Worm (Caenorhabditis elegans): ENCODE measurements around the gene dhs-7.

Gene dhs-7

ce11 chrII:7200051-7200599 is 8.1 kb downstream of the dhs-7 start, which contains the start of gene pcrg-1 (continued):
- peak; percentile 74 for TF ChIP-seq mep-1 (tag; optimal IDR thresholded peaks at IDR 0.05)
- peak; percentile 41 for TF ChIP-seq nhr-77 (tag; optimal IDR thresholded peaks at IDR 0.05)
- peak; percentile 36 for TF ChIP-seq sox-4 (tag; optimal IDR thresholded peaks at IDR 0.05)
- TF ChIP-seq ceh-88 (GFP tag; IDR thresholded peaks at IDR 0.05) = peak; percentile 76
- TF ChIP-seq vab-15 (tag; optimal IDR thresholded peaks at IDR 0.05) = no peak
- peak; percentile 77 for TF ChIP-seq grh-1 (GFP tag; IDR thresholded peaks at IDR 0.05)
- TF ChIP-seq lin-15B (tag; optimal IDR thresholded peaks at IDR 0.05) = no peak
- TF ChIP-seq pax-3 (tag; optimal IDR thresholded peaks at IDR 0.05) = peak; percentile 51
- peak; percentile 7 for TF ChIP-seq blmp-1 (tag; optimal IDR thresholded peaks at IDR 0.05)
- peak; percentile 15 for TF ChIP-seq Y116A8C.19 (tag; optimal IDR thresholded peaks at IDR 0.05; ENCODE audit: borderline replicate concordance)
- peak; percentile 61 for TF ChIP-seq efl-3 (GFP tag; optimal IDR thresholded peaks at IDR 0.05)
- no peak for TF ChIP-seq aha-1 (tag; optimal IDR thresholded peaks at IDR 0.05)
- TF ChIP-seq fos-1 (tag; optimal IDR thresholded peaks at IDR 0.05) = peak; percentile 57
- peak; percentile 89 for TF ChIP-seq nhr-90 (tag; optimal IDR thresholded peaks at IDR 0.05; ENCODE audit: poor library complexity)
- no peak for TF ChIP-seq pag-3 (tag; optimal IDR thresholded peaks at IDR 0.05; ENCODE audit: borderline replicate concordance, insufficient read depth)
- TF ChIP-seq hlh-17 (GFP tag; optimal IDR thresholded peaks at IDR 0.05; ENCODE audit: borderline replicate concordance) = no peak
- TF ChIP-seq sptf-1 (tag; optimal IDR thresholded peaks at IDR 0.05) = no peak
- peak; percentile 36 for TF ChIP-seq aly-2 (tag; optimal IDR thresholded peaks at IDR 0.05)
- TF ChIP-seq lin-13 (GFP tag; optimal IDR thresholded peaks at IDR 0.05) = peak; percentile 64
- 0 out of 2 replicates have a peak, but pooled peaks have one; percentile 9 for TF ChIP-seq unc-98 (GFP tag; IDR thresholded peaks at IDR 0.05)
- TF ChIP-seq xbp-1 (tag; optimal IDR thresholded peaks at IDR 0.05) = peak; percentile 76
- TF ChIP-seq alr-1 (tag; optimal IDR thresholded peaks at IDR 0.05; ENCODE audit: borderline replicate concordance) = no peak
- TF ChIP-seq irx-1 (tag; optimal IDR thresholded peaks at IDR 0.05) = peak; percentile 80
- TF ChIP-seq unc-30 (tag; optimal IDR thresholded peaks at IDR 0.05) = no peak
- peak; percentile 93 for TF ChIP-seq nhr-19 (GFP tag; conservative IDR thresholded peaks at IDR 0.05)
- TF ChIP-seq lin-39 (tag; optimal IDR thresholded peaks at IDR 0.05) = peak; percentile 71
- peak; percentile 51 for TF ChIP-seq nhr-76 (tag; optimal IDR thresholded peaks at IDR 0.05)
- peak; percentile 89 for TF ChIP-seq nhr-71 (tag; optimal IDR thresholded peaks at IDR 0.05)
- TF ChIP-seq lin-35 (GFP tag; optimal IDR thresholded peaks at IDR 0.05) = peak; percentile 53 to 72
- TF ChIP-seq fkh-4 (tag; optimal IDR thresholded peaks at IDR 0.05; ENCODE audit: borderline replicate concordance) = no peak
- TF ChIP-seq dsc-1 (tag; optimal IDR thresholded peaks at IDR 0.05) = peak; percentile 87
- TF ChIP-seq zag-1 (tag; optimal IDR thresholded peaks at IDR 0.05) = no peak

ce11 chrII:7199308-7199707 is 9.0 kb downstream of the dhs-7 start, which contains the start of gene E04F6.6:
Gene E04F6.6, minus strand, starts transcription at chrII:7199565.
- peak; percentile 14 for TF ChIP-seq nhr-20 (tag; optimal IDR thresholded peaks at IDR 0.05)
- TF ChIP-seq lsy-2 (tag; optimal IDR thresholded peaks at IDR 0.05) = no peak
- peak in 2 of 6 experiments; percentile 12 to 67 for TF ChIP-seq elt-3 (tag; optimal IDR thresholded peaks at IDR 0.05)
- TF ChIP-seq blmp-1 (tag; optimal IDR thresholded peaks at IDR 0.05) = peak; percentile 34
- TF ChIP-seq Y116A8C.19 (tag; optimal IDR thresholded peaks at IDR 0.05; ENCODE audit: borderline replicate concordance) = no peak

- no peak for TF ChIP-seq dsc-1 (tag; optimal IDR thresholded peaks at IDR 0.05)
- TF ChIP-seq swsn-7 (tag; optimal IDR thresholded peaks at IDR 0.05) = no peak
- no peak for TF ChIP-seq ets-5 (GFP tag; IDR thresholded peaks at IDR 0.05)
- TF ChIP-seq fos-1 (tag; optimal IDR thresholded peaks at IDR 0.05) = no peak
- TF ChIP-seq nhr-76 (tag; optimal IDR thresholded peaks at IDR 0.05) = no peak
- TF ChIP-seq nhr-19 (GFP tag; conservative IDR thresholded peaks at IDR 0.05) = 0 out of 2 replicates have a peak, but pooled peaks have one; percentile 6
These were observed 10.8 kb downstream of the dhs-7 start for ce11 chrII:7197434-7197833.

Data from whole organism, L1 larva.